Fruit fly (Drosophila melanogaster) whole organism, embryonic: ENCODE data around the gene CG13306.
A peak's percentile ranks its signal among the peaks of the same experiment; 100 is the strongest.

ENCODE experiments used
- BtbVII ChIP-seq: fragments of 200-800 bp; sonication (Bioruptor generic); optimal IDR thresholded peaks from 3 replicates; lab custom pipeline; 2017; ENCODE audit warnings: missing biosample characterization, mild to moderate bottlenecking, missing genetic modification characterization
- Bteb2 ChIP-seq: fragments of 200-800 bp; sonication (Bioruptor generic); optimal IDR thresholded peaks from 2 replicates; lab custom pipeline; 2016; ENCODE audit warnings: missing biosample characterization, missing genetic modification characterization
- CG10209 ChIP-seq: fragments of 200-800 bp; sonication (Bioruptor generic); optimal IDR thresholded peaks from 3 replicates; lab custom pipeline; 2017; ENCODE audit warnings: missing biosample characterization, mild to moderate bottlenecking, missing genetic modification characterization, missing genetic modification reagents
- CG10431 ChIP-seq: fragments of 200-800 bp; sonication (Bioruptor generic); optimal IDR thresholded peaks from 3 replicates; lab custom pipeline; 2018; ENCODE audit warnings: missing biosample characterization, mild to moderate bottlenecking, missing genetic modification characterization
- CG10565 ChIP-seq: fragments of 200-800 bp; sonication (Bioruptor generic); optimal IDR thresholded peaks from 3 replicates; lab custom pipeline; 2016; ENCODE audit warnings: missing biosample characterization, mild to moderate bottlenecking, missing genetic modification characterization
- CG10959 ChIP-seq: fragments of 200-800 bp; sonication (Bioruptor generic); IDR thresholded peaks from 2 replicates; pipeline ENCODE4 v1.3.6; 2022; ENCODE audit warnings: missing biosample characterization, missing genetic modification characterization
- CG12104 ChIP-seq: fragments of 200-800 bp; sonication (Bioruptor generic); optimal IDR thresholded peaks from 3 replicates; lab custom pipeline; 2016; ENCODE audit warnings: missing biosample characterization, missing genetic modification characterization
- CG1603 ChIP-seq: fragments of 200-800 bp; sonication (Bioruptor generic); optimal IDR thresholded peaks from 2 replicates; lab custom pipeline; 2019; ENCODE audit warnings: missing biosample characterization, mild to moderate bottlenecking, missing genetic modification characterization, moderate library complexity
- CG16863 ChIP-seq: fragments of 200-800 bp; sonication (Bioruptor generic); optimal IDR thresholded peaks from 3 replicates; lab custom pipeline; 2016; ENCODE audit warnings: missing biosample characterization, missing genetic modification characterization
- CG1792 ChIP-seq: fragments of 200-800 bp; sonication (Bioruptor generic); optimal IDR thresholded peaks from 2 replicates; lab custom pipeline; 2016; ENCODE audit warnings: missing biosample characterization, missing genetic modification characterization
- CG1832 ChIP-seq: fragments of 200-800 bp; sonication (Bioruptor generic); optimal IDR thresholded peaks from 2 replicates; lab custom pipeline; 2017; ENCODE audit warnings: missing biosample characterization, mild to moderate bottlenecking, missing genetic modification characterization, inconsistent platforms
- CG2199 ChIP-seq: fragments of 200-800 bp; sonication (Bioruptor generic); IDR thresholded peaks from 3 replicates; pipeline ENCODE4 v1.3.6; 2022; ENCODE audit warnings: missing biosample characterization, missing genetic modification characterization
- CG31365 ChIP-seq: fragments of 200-800 bp; sonication (Bioruptor generic); optimal IDR thresholded peaks from 2 replicates; lab custom pipeline; 2018; ENCODE audit warnings: missing biosample characterization, mild to moderate bottlenecking, missing genetic modification characterization
- CG32532 ChIP-seq: fragments of 200-800 bp; sonication (Bioruptor generic); IDR thresholded peaks from 2 replicates; pipeline ENCODE4 v1.3.6; 2022; ENCODE audit warnings: missing biosample characterization, missing genetic modification characterization
- CG4617 ChIP-seq: fragments of 200-800 bp; sonication (Bioruptor generic); optimal IDR thresholded peaks from 3 replicates; lab custom pipeline; 2016; ENCODE audit warnings: missing biosample characterization, missing genetic modification characterization, borderline replicate concordance
- CG6765 ChIP-seq: fragments of 200-800 bp; sonication (Bioruptor generic); optimal IDR thresholded peaks from 3 replicates; lab custom pipeline; 2017; ENCODE audit warnings: missing biosample characterization, mild to moderate bottlenecking, missing genetic modification characterization
- CG6813 ChIP-seq: fragments of 200-800 bp; sonication (Bioruptor generic); optimal IDR thresholded peaks from 2 replicates; lab custom pipeline; 2017; ENCODE audit warnings: missing biosample characterization, missing genetic modification characterization, mild to moderate bottlenecking, moderate library complexity, missing genetic modification reagents
- CG7271 ChIP-seq: fragments of 200-800 bp; sonication (Bioruptor generic); optimal IDR thresholded peaks from 2 replicates; lab custom pipeline; 2018; ENCODE audit warnings: missing biosample characterization, mild to moderate bottlenecking, missing genetic modification characterization, moderate library complexity
- CG7839 ChIP-seq: fragments of 200-800 bp; sonication (Bioruptor generic); optimal IDR thresholded peaks from 3 replicates; lab custom pipeline; 2018; ENCODE audit warnings: missing biosample characterization, mild to moderate bottlenecking, missing genetic modification characterization, moderate library complexity
- CG8089 ChIP-seq: fragments of 200-800 bp; sonication (Bioruptor generic); optimal IDR thresholded peaks from 3 replicates; lab custom pipeline; 2016; ENCODE audit warnings: missing biosample characterization, missing genetic modification characterization
- CG9876 ChIP-seq: fragments of 200-800 bp; sonication (Bioruptor generic); optimal IDR thresholded peaks from 2 replicates; lab custom pipeline; 2016; ENCODE audit warnings: missing biosample characterization, missing genetic modification characterization
- Fer3 ChIP-seq: fragments of 200-800 bp; sonication (Bioruptor generic); optimal IDR thresholded peaks from 2 replicates; lab custom pipeline; 2018; ENCODE audit warnings: missing biosample characterization, mild to moderate bottlenecking, missing genetic modification characterization, moderate library complexity
- MTF-1 ChIP-seq: fragments of 200-800 bp; sonication (Bioruptor generic); optimal IDR thresholded peaks from 2 replicates; lab custom pipeline; 2018; ENCODE audit warnings: missing biosample characterization, mild to moderate bottlenecking, missing genetic modification characterization, borderline replicate concordance
- NK7.1 ChIP-seq: fragments of 200-800 bp; sonication (Bioruptor generic); optimal IDR thresholded peaks from 3 replicates; lab custom pipeline; 2016; ENCODE audit warnings: missing biosample characterization, missing genetic modification characterization
- Nf-YA ChIP-seq: fragments of 200-800 bp; sonication (Bioruptor generic); IDR thresholded peaks from 2 replicates; pipeline ENCODE4 v1.3.6; 2022; ENCODE audit warnings: missing biosample characterization, missing genetic modification characterization
- PHDP ChIP-seq: fragments of 200-800 bp; sonication (Bioruptor generic); optimal IDR thresholded peaks from 3 replicates; lab custom pipeline; 2018; ENCODE audit warnings: missing biosample characterization, mild to moderate bottlenecking, missing genetic modification characterization, moderate library complexity
- Sin3A ChIP-seq: fragments of >200 bp; optimal IDR thresholded peaks from 2 replicates; lab custom pipeline; 2018
- Sry-δ ChIP-seq: fragments of 200-800 bp; sonication (Bioruptor generic); optimal IDR thresholded peaks from 2 replicates; lab custom pipeline; 2016; ENCODE audit warnings: missing biosample characterization, missing genetic modification characterization
- Ssrp ChIP-seq: fragments of 200-800 bp; sonication (Bioruptor generic); optimal IDR thresholded peaks from 2 replicates; lab custom pipeline; 2018; ENCODE audit warnings: missing biosample characterization, mild to moderate bottlenecking, missing genetic modification characterization, moderate library complexity
- ab ChIP-seq: fragments of 200-800 bp; sonication (Bioruptor generic); optimal IDR thresholded peaks from 2 replicates; lab custom pipeline; 2016; ENCODE audit warnings: missing biosample characterization, missing genetic modification characterization
- amos ChIP-seq: fragments of 200-800 bp; sonication (Bioruptor generic); IDR thresholded peaks from 2 replicates; pipeline ENCODE4 v1.3.6; 2022; ENCODE audit warnings: missing biosample characterization, missing genetic modification characterization; ENCODE audit not compliant: partially characterized antibody
- ara ChIP-seq: fragments of 200-800 bp; sonication (Bioruptor generic); IDR thresholded peaks from 2 replicates; pipeline ENCODE4 v1.3.6; 2022; ENCODE audit warnings: missing biosample characterization, missing genetic modification characterization
- bbx ChIP-seq: fragments of 200-800 bp; sonication (Bioruptor generic); IDR thresholded peaks from 2 replicates; pipeline ENCODE4 v1.3.6; 2022; ENCODE audit warnings: missing biosample characterization, missing genetic modification characterization; ENCODE audit not compliant: partially characterized antibody
- bowl ChIP-seq: fragments of 200-800 bp; sonication (Bioruptor generic); IDR thresholded peaks from 2 replicates; pipeline ENCODE4 v1.3.6; 2022; ENCODE audit warnings: missing biosample characterization, missing genetic modification characterization
- cad ChIP-seq: fragments of >200 bp; optimal IDR thresholded peaks from 2 replicates; lab custom pipeline; 2017; ENCODE audit warnings: missing biosample characterization, missing genetic modification characterization
- cas ChIP-seq: fragments of 200-800 bp; sonication (Bioruptor generic); IDR thresholded peaks from 2 replicates; pipeline ENCODE4 v1.3.6; 2022; ENCODE audit warnings: missing biosample characterization, missing genetic modification characterization
- cg ChIP-seq: fragments of 200-800 bp; sonication (Bioruptor generic); optimal IDR thresholded peaks from 3 replicates; lab custom pipeline; 2019; ENCODE audit warnings: missing biosample characterization, mild to moderate bottlenecking, missing genetic modification characterization, moderate library complexity
- crc ChIP-seq: fragments of 200-800 bp; sonication (Bioruptor generic); optimal IDR thresholded peaks from 2 replicates; lab custom pipeline; 2016; ENCODE audit warnings: missing biosample characterization, missing genetic modification characterization
- dan ChIP-seq: fragments of 200-800 bp; sonication (Bioruptor generic); IDR thresholded peaks from 2 replicates; pipeline ENCODE4 v1.3.6; 2022; ENCODE audit warnings: missing biosample characterization, missing genetic modification characterization
- dimm ChIP-seq: fragments of 200-800 bp; sonication (Bioruptor generic); IDR thresholded peaks from 2 replicates; pipeline ENCODE4 v1.3.6; 2022; ENCODE audit warnings: missing biosample characterization, missing genetic modification characterization
- gcm2 ChIP-seq: fragments of 200-800 bp; sonication (Bioruptor generic); optimal IDR thresholded peaks from 2 replicates; lab custom pipeline; 2016; ENCODE audit warnings: missing biosample characterization, missing genetic modification characterization
- insv ChIP-seq, 2 experiments: fragments of 200-800 bp; sonication (Bioruptor generic); optimal IDR thresholded peaks; 3 replicates each; lab custom pipeline; 2016 to 2018; ENCODE audit warnings: missing biosample characterization in 2 of 2, missing genetic modification characterization in 2 of 2
- lab ChIP-seq: fragments of 200-800 bp; sonication (Bioruptor generic); optimal IDR thresholded peaks from 3 replicates; lab custom pipeline; 2017; ENCODE audit warnings: missing biosample characterization, missing genetic modification characterization, mild to moderate bottlenecking, moderate library complexity, missing genetic modification reagents
- otp ChIP-seq: fragments of 200-800 bp; sonication (Bioruptor generic); IDR thresholded peaks from 3 replicates; pipeline ENCODE4, ENCODE4 v1.3.6; 2022; ENCODE audit warnings: missing biosample characterization, missing genetic modification characterization
- pzg ChIP-seq: fragments of 200-800 bp; sonication (Bioruptor generic); optimal IDR thresholded peaks from 3 replicates; lab custom pipeline; 2018; ENCODE audit warnings: missing biosample characterization, mild to moderate bottlenecking, missing genetic modification characterization, moderate library complexity
- sisA ChIP-seq: fragments of 200-800 bp; sonication (Bioruptor generic); IDR thresholded peaks from 2 replicates; pipeline ENCODE4 v1.3.6; 2022; ENCODE audit warnings: missing biosample characterization, missing genetic modification characterization
- sr ChIP-seq: fragments of 200-800 bp; sonication (Bioruptor generic); IDR thresholded peaks from 3 replicates; pipeline ENCODE4 v1.3.6; 2022; ENCODE audit warnings: missing biosample characterization, missing genetic modification characterization
- tgo ChIP-seq: fragments of 200-800 bp; sonication (Bioruptor generic); IDR thresholded peaks from 3 replicates; pipeline ENCODE4 v1.3.6; 2022; ENCODE audit warnings: missing biosample characterization, missing genetic modification characterization
- twi ChIP-seq: fragments of 200-800 bp; optimal IDR thresholded peaks from 2 replicates; lab custom pipeline; 2019; ENCODE audit warnings: missing biosample characterization, mild to moderate bottlenecking, missing genetic modification characterization, moderate library complexity
- unpg ChIP-seq: fragments of 200-800 bp; sonication (Bioruptor generic); optimal IDR thresholded peaks from 3 replicates; lab custom pipeline; 2018; ENCODE audit warnings: missing biosample characterization, mild to moderate bottlenecking, missing genetic modification characterization, moderate library complexity

Gene CG13306

DNA sequence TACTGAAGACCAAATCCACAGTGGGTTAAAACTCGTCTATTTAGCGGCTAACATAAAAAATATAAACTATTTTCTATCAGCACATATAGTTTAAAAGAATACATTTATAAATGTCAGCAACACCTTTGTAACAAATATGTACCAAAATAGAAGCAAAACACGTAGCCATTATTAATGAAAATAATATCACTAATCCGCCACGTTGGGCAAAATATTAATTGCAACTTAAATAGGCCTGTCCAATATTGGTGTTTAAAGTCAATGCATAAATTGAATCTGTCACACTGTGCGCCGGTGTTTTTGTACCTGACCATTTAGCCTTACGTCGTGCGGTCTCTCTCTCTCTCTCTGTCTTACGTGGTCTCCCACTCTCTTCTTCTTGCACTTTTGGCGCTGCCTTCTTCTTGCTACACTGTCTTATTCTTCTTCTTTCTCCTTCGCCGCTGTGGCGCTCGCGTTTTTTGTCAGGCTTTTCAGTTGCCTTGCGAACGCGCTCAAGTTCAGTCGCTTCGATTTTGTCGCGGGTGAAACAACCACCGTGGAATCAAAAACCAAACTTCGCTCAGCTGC is 16.5 kb upstream of the CG13306 start (continued):
- TF ChIP-seq CG1792 (peak; percentile 93), lab (GFP tag; lab: Kevin White, UChicago) (peak; percentile 98), sr (peak; percentile 83), CG10959 (GFP tag; lab: Robert Waterston, UW) (peak; percentile 94), insv (GFP tag; optimal IDR thresholded peaks at IDR 0.05; lab: Kevin White, UChicago) (peak; percentile 51 to 78), Nf-YA (GFP tag; lab: Robert Waterston, UW) (peak; percentile 90), CG4617 (GFP tag; lab: Kevin White, UChicago) (peak; percentile 97), unpg (GFP tag; lab: Kevin White, UChicago) (peak; percentile 98), Sin3A (lab: Kevin White, UChicago) (no peak), twi (tag; lab: Kevin White, UChicago) (peak; percentile 98), CG12104 (peak; percentile 93), dan (GFP tag; lab: Robert Waterston, UW) (peak; percentile 89), Bteb2 (GFP tag; lab: Kevin White, UChicago) (peak; percentile 98), NK7.1 (peak; percentile 91), CG10565 (peak; percentile 94), cas (GFP tag; lab: Robert Waterston, UW) (peak; percentile 89), Fer3 (tag; lab: Kevin White, UChicago) (peak; percentile 92), cg (GFP tag; lab: Kevin White, UChicago) (peak; percentile 4), tgo (GFP tag; lab: Robert Waterston, UW) (peak; percentile 98), crc (GFP tag; lab: Kevin White, UChicago) (peak; percentile 76), CG7839 (peak; percentile 99), CG7271 (tag; lab: Kevin White, UChicago) (peak; percentile 18), Ssrp (tag; lab: Kevin White, UChicago) (peak; percentile 99), sisA (GFP tag; lab: Robert Waterston, UW) (peak; percentile 98), CG6765 (peak; percentile 88), CG10209 (peak; percentile 99), CG10431 (peak; percentile 97), bowl (GFP tag; lab: Robert Waterston, UW) (peak; percentile 90), pzg (GFP tag; lab: Kevin White, UChicago) (peak; percentile 26), dimm (peak; percentile 92), amos (GFP tag; lab: Robert Waterston, UW) (peak; percentile 28; the same call in 1 of the 2 replicates), ara (GFP tag; lab: Robert Waterston, UW) (peak; percentile 96), MTF-1 (peak; percentile 88), CG8089 (GFP tag; lab: Kevin White, UChicago) (peak; percentile 96), ab (peak; percentile 98), CG32532 (peak; percentile 98), BtbVII (peak; percentile 98), CG16863 (peak; percentile 98), Sry-δ (GFP tag; lab: Kevin White, UChicago) (peak; percentile 65), CG1832 (GFP tag; lab: Kevin White, UChicago) (no peak), PHDP (tag; lab: Kevin White, UChicago) (peak; percentile 98), gcm2 (GFP tag; lab: Kevin White, UChicago) (peak; percentile 98), CG6813 (GFP tag; lab: Kevin White, UChicago) (peak; percentile 76), otp (GFP tag; lab: Robert Waterston, UW) (peak; percentile 94), bbx (GFP tag; lab: Robert Waterston, UW) (peak; percentile 38; the same call in 1 of the 2 replicates), CG1603 (tag; lab: Kevin White, UChicago) (peak; percentile 95), CG2199 (peak; percentile 87), cad (GFP tag; lab: Kevin White, UChicago) (no peak), CG31365 (tag; lab: Kevin White, UChicago) (peak; percentile 86), CG9876 (GFP tag; lab: Kevin White, UChicago) (peak; percentile 95)
